Fruit fly (Drosophila melanogaster) S2 (cell line): ENCODE measurements around the gene Lk6.

Experiments
- CG8478 ChIP-seq: fragments of >200 bp; optimal IDR thresholded peaks from 2 replicates; lab custom pipeline; 2018
- CTCF ChIP-seq, 2 experiments: fragments of >200 bp; optimal IDR thresholded peaks; 2 replicates each; lab custom pipeline; 2018

- TF ChIP-seq CG8478 (no peak), CTCF (optimal IDR thresholded peaks at IDR 0.05; lab: Kevin White, UChicago) (no peak)
These were observed 28.9 kb downstream of the Lk6 start, which contains the start of gene CG14721 for dm6 chr3R:11735337-11735736.
